Worm (Caenorhabditis elegans): ENCODE data around the gene npr-17.

- no peak for TF ChIP-seq tbx-11 (GFP tag; IDR thresholded peaks at IDR 0.05)
- TF ChIP-seq ama-1 (optimal IDR thresholded peaks at IDR 0.05): no peak
- no peak for TF ChIP-seq scrt-1 (GFP tag; IDR thresholded peaks at IDR 0.05)
- no peak for TF ChIP-seq F13C5.2 (tag; optimal IDR thresholded peaks at IDR 0.05)
- TF ChIP-seq B0310.2 (tag; optimal IDR thresholded peaks at IDR 0.05): no peak
- TF ChIP-seq sea-1 (GFP tag; conservative IDR thresholded peaks at IDR 0.05): no peak
- no peak for TF ChIP-seq flt-1 (GFP tag; IDR thresholded peaks at IDR 0.05)
- TF ChIP-seq ceh-36 (tag; optimal IDR thresholded peaks at IDR 0.05): no peak
Observed at ce11 chrIII:7981938-7982337, 14.3 kb downstream of the npr-17 start.

Measured in whole organism, early embryonic.